Worm (Caenorhabditis elegans): ENCODE data around the gene srh-181.

srh-181 gene

ce11 chrV:18474223-18474622, at the start of gene srh-181:
srh-181 (plus strand) TSS chrV:18474523.
- TF ChIP-seq nhr-67 (tag; optimal IDR thresholded peaks at IDR 0.05): no peak
- no peak for TF ChIP-seq tbx-2 (tag; optimal IDR thresholded peaks at IDR 0.05)
- no peak for TF ChIP-seq egl-5 (tag; optimal IDR thresholded peaks at IDR 0.05)
- TF ChIP-seq mdl-1 (tag; optimal IDR thresholded peaks at IDR 0.05): no peak

ce11 chrV:18425544-18425943, 48.8 kb upstream of the srh-181 start, which contains the start of gene ZK262.19:
ZK262.19 (minus strand) TSS chrV:18425644.
- TF ChIP-seq nhr-28 (tag; optimal IDR thresholded peaks at IDR 0.05) (no peak), ama-1 (optimal IDR thresholded peaks at IDR 0.05) (no peak)

- TF ChIP-seq unc-62 (GFP tag; optimal IDR thresholded peaks at IDR 0.05): no peak
- no peak for TF ChIP-seq unc-39 (tag; optimal IDR thresholded peaks at IDR 0.05)
- TF ChIP-seq nhr-76 (tag; optimal IDR thresholded peaks at IDR 0.05): no peak
- TF ChIP-seq ztf-11 (tag; optimal IDR thresholded peaks at IDR 0.05): no peak
- TF ChIP-seq ztf-4 (tag; optimal IDR thresholded peaks at IDR 0.05): no peak
- TF ChIP-seq snpc-4 (tag; optimal IDR thresholded peaks at IDR 0.05): no peak
- TF ChIP-seq mml-1 (tag; optimal IDR thresholded peaks at IDR 0.05): no peak
- TF ChIP-seq elt-1 (tag; optimal IDR thresholded peaks at IDR 0.05): no peak
- no peak for TF ChIP-seq fkh-2 (tag; optimal IDR thresholded peaks at IDR 0.05)
- no peak for TF ChIP-seq elt-2 (tag; optimal IDR thresholded peaks at IDR 0.05)
- no peak for TF ChIP-seq skn-1 (tag; optimal IDR thresholded peaks at IDR 0.05)
Measured at ce11 chrV:18426280-18426679, 48.0 kb upstream of the srh-181 start, which contains the start of gene srw-83. srw-83 (plus strand) TSS chrV:18426580.

- TF ChIP-seq skn-1 (tag; optimal IDR thresholded peaks at IDR 0.05) (no peak), jun-1 (tag; optimal IDR thresholded peaks at IDR 0.05) (no peak)
Measured at ce11 chrV:18430826-18431225, 43.5 kb upstream of the srh-181 start.

- TF ChIP-seq fkh-10 (GFP tag; optimal IDR thresholded peaks at IDR 0.05) (no peak), snpc-4 (tag; optimal IDR thresholded peaks at IDR 0.05) (no peak), ceh-28 (tag; optimal IDR thresholded peaks at IDR 0.05) (no peak), nhr-237 (tag; optimal IDR thresholded peaks at IDR 0.05) (no peak), nhr-12 (tag; optimal IDR thresholded peaks at IDR 0.05) (no peak), nfya-1 (tag; optimal IDR thresholded peaks at IDR 0.05; ENCODE audit: insufficient read depth) (no peak), sea-2 (GFP tag; optimal IDR thresholded peaks at IDR 0.05) (no peak), nhr-43 (tag; optimal IDR thresholded peaks at IDR 0.05; ENCODE audit: poor library complexity, severe bottlenecking) (no peak), unc-62 (GFP tag; optimal IDR thresholded peaks at IDR 0.05) (no peak), R02D3.7 (tag; optimal IDR thresholded peaks at IDR 0.05) (no peak), mdl-1 (tag; optimal IDR thresholded peaks at IDR 0.05) (no peak), daf-12 (tag; optimal IDR thresholded peaks at IDR 0.05) (no peak), nhr-77 (tag; optimal IDR thresholded peaks at IDR 0.05) (no peak), hmg-11 (tag; optimal IDR thresholded peaks at IDR 0.05) (no peak), ceh-16 (tag; optimal IDR thresholded peaks at IDR 0.05) (no peak), nhr-67 (tag; optimal IDR thresholded peaks at IDR 0.05) (no peak), ceh-82 (tag; optimal IDR thresholded peaks at IDR 0.05) (no peak)
Measured at ce11 chrV:18431450-18431849, 42.9 kb upstream of the srh-181 start, which contains the start of gene srw-82. srw-82 (plus strand) TSS chrV:18431750.

- TF ChIP-seq unc-39 (tag; optimal IDR thresholded peaks at IDR 0.05) (no peak), egl-5 (tag; optimal IDR thresholded peaks at IDR 0.05) (no peak), tbx-2 (tag; optimal IDR thresholded peaks at IDR 0.05) (no peak), ceh-16 (tag; optimal IDR thresholded peaks at IDR 0.05) (no peak), nhr-23 (tag; optimal IDR thresholded peaks at IDR 0.05) (no peak), nhr-28 (tag; optimal IDR thresholded peaks at IDR 0.05) (no peak), egl-27 (tag; optimal IDR thresholded peaks at IDR 0.05) (no peak), snpc-4 (tag; optimal IDR thresholded peaks at IDR 0.05) (no peak), jun-1 (tag; optimal IDR thresholded peaks at IDR 0.05) (no peak)
Measured at ce11 chrV:18434961-18435360, 39.4 kb upstream of the srh-181 start, which contains the start of gene ZK262.20. ZK262.20 (minus strand) TSS chrV:18435061.

All from whole organism, L3 larva.